Fruit fly (Drosophila melanogaster) whole organism, embryonic: ENCODE data around the gene TwdlW.

Experiments
- ATbp ChIP-seq: fragments of 200-800 bp; sonication (Bioruptor generic); optimal IDR thresholded peaks from 2 replicates; lab custom pipeline; 2017; ENCODE audit warnings: missing biosample characterization, mild to moderate bottlenecking, missing genetic modification characterization, missing genetic modification reagents
- BEAF-32 ChIP-seq: fragments of 200-800 bp; sonication (Bioruptor generic); optimal IDR thresholded peaks from 3 replicates; lab custom pipeline; 2017; ENCODE audit warnings: missing biosample characterization, missing genetic modification characterization, mild to moderate bottlenecking, moderate library complexity, missing genetic modification reagents
- CG10543 ChIP-seq: fragments of 200-800 bp; sonication (Bioruptor generic); optimal IDR thresholded peaks from 3 replicates; lab custom pipeline; 2017; ENCODE audit warnings: missing biosample characterization, mild to moderate bottlenecking, missing genetic modification characterization, moderate library complexity
- CG11093 ChIP-seq: fragments of 200-800 bp; sonication (Bioruptor generic); IDR thresholded peaks from 3 replicates; pipeline ENCODE4 v1.3.6; 2022; ENCODE audit warnings: missing biosample characterization, missing genetic modification characterization
- CG11247 ChIP-seq: fragments of 200-800 bp; sonication (Bioruptor generic); IDR thresholded peaks from 2 replicates; pipeline ENCODE4 v1.3.6; 2022; ENCODE audit warnings: missing biosample characterization, missing genetic modification characterization
- CG12659 ChIP-seq: fragments of 200-800 bp; sonication (Bioruptor generic); optimal IDR thresholded peaks from 3 replicates; lab custom pipeline; 2017; ENCODE audit warnings: mild to moderate bottlenecking, missing biosample characterization, missing genetic modification reagents, missing genetic modification characterization
- CG2116 ChIP-seq: fragments of 200-800 bp; sonication (Bioruptor generic); optimal IDR thresholded peaks from 3 replicates; lab custom pipeline; 2018; ENCODE audit warnings: missing biosample characterization, mild to moderate bottlenecking, missing genetic modification characterization
- CG2199 ChIP-seq: fragments of 200-800 bp; sonication (Bioruptor generic); IDR thresholded peaks from 3 replicates; pipeline ENCODE4 v1.3.6; 2022; ENCODE audit warnings: missing biosample characterization, missing genetic modification characterization
- CG2678 ChIP-seq: fragments of 200-800 bp; sonication (Bioruptor generic); optimal IDR thresholded peaks from 3 replicates; lab custom pipeline; 2019; ENCODE audit warnings: missing biosample characterization, mild to moderate bottlenecking, missing genetic modification characterization, moderate library complexity
- CG30020 ChIP-seq: fragments of 200-800 bp; optimal IDR thresholded peaks from 2 replicates; lab custom pipeline; 2019; ENCODE audit warnings: missing biosample characterization, mild to moderate bottlenecking, missing genetic modification characterization, moderate library complexity
- CG3163 ChIP-seq: fragments of 200-800 bp; sonication (Bioruptor generic); optimal IDR thresholded peaks from 3 replicates; lab custom pipeline; 2016; ENCODE audit warnings: missing biosample characterization, missing genetic modification characterization
- CG4360 ChIP-seq: fragments of 200-800 bp; sonication (Bioruptor generic); IDR thresholded peaks from 2 replicates; pipeline ENCODE4 v1.3.6; 2022; ENCODE audit warnings: missing biosample characterization, missing genetic modification characterization
- CG4730 ChIP-seq: fragments of 200-800 bp; sonication (Bioruptor generic); IDR thresholded peaks from 2 replicates; pipeline ENCODE4 v1.3.6; 2022; ENCODE audit warnings: missing biosample characterization, missing genetic modification characterization
- CG6854 ChIP-seq: fragments of 200-800 bp; sonication (Bioruptor generic); optimal IDR thresholded peaks from 3 replicates; lab custom pipeline; 2017; ENCODE audit warnings: missing biosample characterization, mild to moderate bottlenecking, missing genetic modification characterization
- CG8388 ChIP-seq: fragments of 200-800 bp; sonication (Bioruptor generic); optimal IDR thresholded peaks from 2 replicates; lab custom pipeline; 2019; ENCODE audit warnings: missing biosample characterization, mild to moderate bottlenecking, missing genetic modification characterization, moderate library complexity
- CG8944 ChIP-seq: fragments of 200-800 bp; sonication (Bioruptor generic); optimal IDR thresholded peaks from 3 replicates; lab custom pipeline; 2016; ENCODE audit warnings: missing biosample characterization, missing genetic modification characterization
- Chrac-16 ChIP-seq: fragments of 200-800 bp; sonication (Bioruptor generic); optimal IDR thresholded peaks from 3 replicates; lab custom pipeline; 2016; ENCODE audit warnings: missing biosample characterization, missing genetic modification characterization
- Dad ChIP-seq: fragments of 200-800 bp; sonication (Bioruptor generic); optimal IDR thresholded peaks from 3 replicates; lab custom pipeline; 2016; ENCODE audit warnings: missing biosample characterization, missing genetic modification characterization
- Deaf1 ChIP-seq: fragments of 200-800 bp; optimal IDR thresholded peaks from 3 replicates; lab custom pipeline; 2019; ENCODE audit warnings: missing biosample characterization, mild to moderate bottlenecking, missing genetic modification characterization, moderate library complexity
- Hey ChIP-seq: fragments of 200-800 bp; sonication (Bioruptor generic); optimal IDR thresholded peaks from 3 replicates; lab custom pipeline; 2018; ENCODE audit warnings: missing biosample characterization, mild to moderate bottlenecking, missing genetic modification characterization
- HmgZ ChIP-seq: fragments of 200-800 bp; sonication (Bioruptor generic); optimal IDR thresholded peaks from 2 replicates; lab custom pipeline; 2018; ENCODE audit warnings: missing biosample characterization, mild to moderate bottlenecking, missing genetic modification characterization
- Oli ChIP-seq: fragments of 200-800 bp; sonication (Bioruptor generic); optimal IDR thresholded peaks from 2 replicates; lab custom pipeline; 2018; ENCODE audit warnings: missing biosample characterization, mild to moderate bottlenecking, missing genetic modification characterization, moderate library complexity
- PHDP ChIP-seq: fragments of 200-800 bp; sonication (Bioruptor generic); optimal IDR thresholded peaks from 3 replicates; lab custom pipeline; 2018; ENCODE audit warnings: missing biosample characterization, mild to moderate bottlenecking, missing genetic modification characterization, moderate library complexity
- Scr ChIP-seq: fragments of 200-800 bp; sonication (Bioruptor generic); IDR thresholded peaks from 2 replicates; pipeline ENCODE4 v1.3.6; 2022; ENCODE audit warnings: missing biosample characterization, missing genetic modification characterization; ENCODE audit not compliant: partially characterized antibody
- Xbp1 ChIP-seq: fragments of 200-800 bp; sonication (Bioruptor generic); optimal IDR thresholded peaks from 3 replicates; lab custom pipeline; 2016; ENCODE audit warnings: missing biosample characterization, mild to moderate bottlenecking, missing genetic modification characterization
- ase ChIP-seq: fragments of 200-800 bp; sonication (Bioruptor generic); IDR thresholded peaks from 3 replicates; pipeline ENCODE4 v1.3.6; 2022; ENCODE audit warnings: missing biosample characterization, missing genetic modification characterization
- cad ChIP-seq: fragments of >200 bp; optimal IDR thresholded peaks from 2 replicates; lab custom pipeline; 2017; ENCODE audit warnings: missing biosample characterization, missing genetic modification characterization
- cato ChIP-seq: fragments of 200-800 bp; sonication (Bioruptor generic); optimal IDR thresholded peaks from 2 replicates; lab custom pipeline; 2016; ENCODE audit warnings: missing biosample characterization, missing genetic modification characterization, borderline replicate concordance
- croc ChIP-seq: fragments of 200-800 bp; sonication (Bioruptor generic); conservative IDR thresholded peaks from 3 replicates; pipeline ENCODE4 v1.3.6; 2022; ENCODE audit warnings: missing biosample characterization, missing genetic modification characterization
- crp ChIP-seq, 2 experiments: fragments of 200-800 bp; sonication (Bioruptor generic); optimal IDR thresholded peaks; 2 replicates in 1 of 2; 3 replicates in 1 of 2; lab custom pipeline; 2017; ENCODE audit warnings: missing biosample characterization in 2 of 2, missing genetic modification characterization in 2 of 2, mild to moderate bottlenecking in 1 of 2, moderate library complexity in 1 of 2
- dm ChIP-seq: fragments of 200-800 bp; sonication (Bioruptor generic); optimal IDR thresholded peaks from 3 replicates; lab custom pipeline; 2016; ENCODE audit warnings: missing biosample characterization, missing genetic modification characterization
- eve ChIP-seq, 2 experiments: fragments of >200 bp; optimal IDR thresholded peaks; 2 replicates each; lab custom pipeline; 2017; ENCODE audit warnings: missing biosample characterization in 2 of 2, missing genetic modification characterization in 2 of 2
- kay ChIP-seq: fragments of 200-800 bp; sonication (Bioruptor generic); optimal IDR thresholded peaks from 2 replicates; lab custom pipeline; 2016; ENCODE audit warnings: missing biosample characterization, missing genetic modification characterization
- lab ChIP-seq: fragments of 200-800 bp; sonication (Bioruptor generic); optimal IDR thresholded peaks from 3 replicates; lab custom pipeline; 2017; ENCODE audit warnings: missing biosample characterization, missing genetic modification characterization, mild to moderate bottlenecking, moderate library complexity, missing genetic modification reagents
- lmd ChIP-seq: fragments of 200-800 bp; sonication (Bioruptor generic); IDR thresholded peaks from 2 replicates; pipeline ENCODE4 v1.3.6; 2022; ENCODE audit warnings: missing biosample characterization, missing genetic modification characterization
- nerfin-2 ChIP-seq: fragments of 200-800 bp; sonication (Bioruptor generic); IDR thresholded peaks from 2 replicates; pipeline ENCODE4 v1.3.6; 2022; ENCODE audit warnings: missing biosample characterization, missing genetic modification characterization; ENCODE audit not compliant: partially characterized antibody
- org-1 ChIP-seq: fragments of 200-800 bp; sonication (Bioruptor generic); optimal IDR thresholded peaks from 2 replicates; lab custom pipeline; 2017; ENCODE audit warnings: missing biosample characterization, missing genetic modification characterization
- pan ChIP-seq, 4 experiments: fragments of >200 bp in 3 of 4; fragments of 200-800 bp in 1 of 4; sonication (Bioruptor generic) in 1 of 4; optimal IDR thresholded peaks in 3 of 4; IDR thresholded peaks in 1 of 4; 2 replicates each; pipeline versions ENCODE4 v1.3.6 to Lab custom; 2017 to 2022; ENCODE audit warnings: missing biosample characterization in 2 of 4, missing genetic modification characterization in 2 of 4, mixed read lengths in 1 of 4
- pb ChIP-seq: fragments of 200-800 bp; sonication (Bioruptor generic); optimal IDR thresholded peaks from 3 replicates; lab custom pipeline; 2016; ENCODE audit warnings: missing biosample characterization, missing genetic modification characterization
- pita ChIP-seq: fragments of 200-800 bp; sonication (Bioruptor generic); optimal IDR thresholded peaks from 2 replicates; lab custom pipeline; 2017; ENCODE audit warnings: missing biosample characterization, mild to moderate bottlenecking, missing genetic modification characterization
- ranshi ChIP-seq: fragments of 200-800 bp; sonication (Bioruptor generic); IDR thresholded peaks from 2 replicates; pipeline ENCODE4 v1.3.6; 2022; ENCODE audit warnings: missing biosample characterization, missing genetic modification characterization
- rib ChIP-seq: fragments of 200-800 bp; sonication (Bioruptor generic); IDR thresholded peaks from 2 replicates; pipeline ENCODE4 v1.3.6; 2022; ENCODE audit warnings: missing biosample characterization, missing genetic modification characterization
- row ChIP-seq: fragments of 200-800 bp; sonication (Bioruptor generic); IDR thresholded peaks from 3 replicates; pipeline ENCODE4 v1.3.6; 2022; ENCODE audit warnings: missing biosample characterization, missing genetic modification characterization
- sens ChIP-seq: fragments of 200-800 bp; sonication (Bioruptor generic); peaks from one replicate; lab custom pipeline; 2016; ENCODE audit warnings: missing biosample characterization, missing genetic modification characterization
- so ChIP-seq: fragments of 200-800 bp; sonication (Bioruptor generic); IDR thresholded peaks from 3 replicates; pipeline ENCODE4 v1.3.6; 2022; ENCODE audit warnings: missing biosample characterization, missing genetic modification characterization
- stwl ChIP-seq: fragments of 200-800 bp; sonication (Bioruptor generic); optimal IDR thresholded peaks from 3 replicates; lab custom pipeline; 2018; ENCODE audit warnings: missing biosample characterization, mild to moderate bottlenecking, missing genetic modification characterization, moderate library complexity
- tna ChIP-seq: fragments of 200-800 bp; sonication (Bioruptor generic); IDR thresholded peaks from 2 replicates; pipeline ENCODE4 v1.3.6; 2022; ENCODE audit warnings: missing biosample characterization, missing genetic modification characterization; ENCODE audit not compliant: partially characterized antibody
- zfh1 ChIP-seq: fragments of 200-800 bp; sonication (Bioruptor generic); IDR thresholded peaks from 3 replicates; pipeline ENCODE4 v1.3.6; 2022; ENCODE audit warnings: missing biosample characterization, missing genetic modification characterization

The TwdlW gene

DNA sequence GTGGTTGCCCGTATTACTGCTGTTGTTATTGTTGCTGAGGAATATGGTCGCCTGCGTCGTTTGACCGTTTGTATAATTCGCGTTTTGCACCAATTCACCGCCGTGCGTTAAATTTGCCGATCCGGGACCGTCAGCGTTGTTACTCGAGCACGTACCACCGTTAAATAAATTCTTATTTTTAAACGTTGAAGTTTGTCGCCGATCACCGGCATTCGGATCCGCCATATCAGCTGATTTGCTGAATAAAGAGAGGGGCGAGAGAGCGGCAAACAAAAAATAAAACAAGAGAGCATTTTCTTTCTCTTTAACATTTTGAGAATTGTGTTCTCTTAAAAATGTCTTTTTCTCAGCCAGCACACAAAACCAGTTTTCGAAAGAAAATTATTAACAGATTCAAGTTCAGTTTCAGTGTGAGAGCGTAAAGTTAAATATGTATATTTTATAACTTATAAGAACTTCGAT is 23.3 kb downstream of the TwdlW start (continued):
- TF ChIP-seq kay (GFP tag; lab: Kevin White, UChicago) (no peak), CG6854 (peak; percentile 11), Xbp1 (GFP tag; lab: Kevin White, UChicago) (no peak), pb (GFP tag; lab: Kevin White, UChicago) (no peak), CG8388 (GFP tag; lab: Kevin White, UChicago) (no peak), tna (GFP tag; lab: Robert Waterston, UW) (0 out of 2 replicates have a peak, but pooled peaks have one; percentile 21), Dad (GFP tag; lab: Kevin White, UChicago) (no peak), CG8944 (no peak), HmgZ (peak; percentile 14), ranshi (GFP tag; lab: Robert Waterston, UW) (no peak), CG30020 (tag; lab: Kevin White, UChicago) (no peak), CG3163 (GFP tag; lab: Kevin White, UChicago) (peak; percentile 96), pita (GFP tag; lab: Kevin White, UChicago) (no peak), cato (no peak), nerfin-2 (no peak; the same call in 1 of the 2 replicates), BEAF-32 (GFP tag; lab: Kevin White, UChicago) (no peak), so (GFP tag; lab: Robert Waterston, UW) (no peak), eve (GFP tag; optimal IDR thresholded peaks at IDR 0.05; lab: Kevin White, UChicago) (no peak), Scr (peak; percentile 21; the same call in 1 of the 2 replicates), lab (GFP tag; lab: Kevin White, UChicago) (peak; percentile 36), Deaf1 (tag; lab: Kevin White, UChicago) (peak; percentile 85), crp (GFP tag; optimal IDR thresholded peaks at IDR 0.05; lab: Kevin White, UChicago) (peak in 1 of 2 experiments; percentile 70), ATbp (GFP tag; lab: Kevin White, UChicago) (no peak), dm (GFP tag; lab: Kevin White, UChicago) (no peak), ase (no peak), Hey (tag; lab: Kevin White, UChicago) (no peak), row (GFP tag; lab: Robert Waterston, UW) (no peak), CG4360 (GFP tag; lab: Robert Waterston, UW) (peak; percentile 62; the same call in 1 of the 2 replicates), PHDP (tag; lab: Kevin White, UChicago) (no peak), Chrac-16 (GFP tag; lab: Kevin White, UChicago) (no peak), Oli (tag; lab: Kevin White, UChicago) (no peak), CG2199 (GFP tag; lab: Robert Waterston, UW) (0 out of 3 replicates have a peak, but pooled peaks have one; percentile 4), CG2678 (tag; lab: Kevin White, UChicago) (no peak), CG11247 (GFP tag; lab: Robert Waterston, UW) (no peak), lmd (GFP tag; lab: Robert Waterston, UW) (no peak), CG12659 (GFP tag; lab: Kevin White, UChicago) (peak; percentile 36), CG11093 (no peak), pan (optimal IDR thresholded peaks at IDR 0.05; lab: Kevin White, UChicago) (no peak), pan (GFP tag; optimal IDR thresholded peaks at IDR 0.05 in 1 of 2, IDR thresholded peaks at IDR 0.05 in 1 of 2) (peak in 1 of 2 experiments; percentile 18), cad (GFP tag; lab: Kevin White, UChicago) (no peak), zfh1 (GFP tag; lab: Robert Waterston, UW) (no peak), sens (GFP tag; lab: Kevin White, UChicago) (peak; percentile 42), CG2116 (GFP tag; lab: Kevin White, UChicago) (no peak), CG10543 (peak; percentile 50), org-1 (GFP tag; lab: Kevin White, UChicago) (no peak), rib (GFP tag; lab: Robert Waterston, UW) (peak; percentile 44; the same call in 1 of the 2 replicates), croc (GFP tag; lab: Robert Waterston, UW) (no peak), stwl (peak; percentile 18), CG4730 (no peak)
- TF ChIP-seq, all 482 proteins: peak for 58
